Worm (Caenorhabditis elegans) whole organism, L3 larva: ENCODE measurements around the gene frm-3.

ENCODE experiments used
- R02D3.7 ChIP-seq: fragments of 150-350 bp; optimal IDR thresholded peaks from 2 replicates; lab custom pipeline; 2014; ENCODE audit warnings: missing biosample characterization, missing genetic modification characterization
- ama-1 ChIP-seq: fragments of 150-350 bp; optimal IDR thresholded peaks from 2 replicates; lab custom pipeline; 2018
- egl-27 ChIP-seq: sonication (generic microtip); optimal IDR thresholded peaks from 4 replicates; lab custom pipeline; 2017; ENCODE audit warnings: missing biosample characterization, missing genetic modification reagents, missing genetic modification characterization
- elt-1 ChIP-seq: fragments of 150-350 bp; optimal IDR thresholded peaks from 2 replicates; lab custom pipeline; 2014; ENCODE audit warnings: missing biosample characterization, missing genetic modification characterization
- elt-2 ChIP-seq: sonication (generic microtip); optimal IDR thresholded peaks from 2 replicates; lab custom pipeline; 2016; ENCODE audit warnings: missing genetic modification reagents, mild to moderate bottlenecking, missing genetic modification characterization, missing compliant biosample characterization
- hmg-11 ChIP-seq: sonication (generic microtip); optimal IDR thresholded peaks from 2 replicates; lab custom pipeline; 2016; ENCODE audit warnings: missing genetic modification characterization, missing compliant biosample characterization
- lin-39 ChIP-seq: fragments of 150-350 bp; optimal IDR thresholded peaks from 2 replicates; lab custom pipeline; 2018; ENCODE audit warnings: missing biosample characterization, missing genetic modification reagents, missing genetic modification characterization
- mdl-1 ChIP-seq: fragments of 150-350 bp; optimal IDR thresholded peaks from 2 replicates; lab custom pipeline; 2014; ENCODE audit warnings: missing biosample characterization, missing genetic modification characterization
- nhr-23 ChIP-seq: fragments of 150-350 bp; optimal IDR thresholded peaks from 2 replicates; lab custom pipeline; 2014; ENCODE audit warnings: missing biosample characterization, missing genetic modification reagents, missing genetic modification characterization
- nhr-237 ChIP-seq: fragments of 150-350 bp; optimal IDR thresholded peaks from 2 replicates; lab custom pipeline; 2014; ENCODE audit warnings: missing biosample characterization, missing genetic modification characterization
- pha-4 ChIP-seq: fragments of 150-350 bp; optimal IDR thresholded peaks from 2 replicates; lab custom pipeline; 2014; ENCODE audit warnings: missing biosample characterization, missing genetic modification reagents, missing genetic modification characterization
- snpc-4 ChIP-seq: fragments of 150-350 bp; optimal IDR thresholded peaks from 2 replicates; lab custom pipeline; 2014; ENCODE audit warnings: missing biosample characterization, missing genetic modification characterization
- zag-1 ChIP-seq: fragments of 150-350 bp; optimal IDR thresholded peaks from 2 replicates; lab custom pipeline; 2014; ENCODE audit warnings: missing biosample characterization, missing genetic modification characterization
- ztf-11 ChIP-seq: fragments of 150-350 bp; optimal IDR thresholded peaks from 2 replicates; lab custom pipeline; 2014; ENCODE audit warnings: missing biosample characterization, missing genetic modification characterization

ce11 chrX:11617387-11617786 is 45.1 kb downstream of the frm-3 start, which contains the start of gene F52D10.4:
- TF ChIP-seq mdl-1 (no peak), lin-39 (tag; lab: Kevin White, UChicago) (no peak), zag-1 (no peak), egl-27 (tag; lab: Kevin White, UChicago) (no peak), R02D3.7 (no peak), hmg-11 (tag; lab: Kevin White, UChicago) (no peak), elt-1 (tag; lab: Kevin White, UChicago) (no peak), ztf-11 (tag; lab: Kevin White, UChicago) (no peak), pha-4 (no peak), elt-2 (tag; lab: Kevin White, UChicago) (no peak), ama-1 (lab: Kevin White, UChicago) (no peak), nhr-23 (tag; lab: Kevin White, UChicago) (no peak), nhr-237 (tag; lab: Kevin White, UChicago) (no peak), snpc-4 (tag; lab: Kevin White, UChicago) (no peak)
